Fruit fly (Drosophila melanogaster) whole organism, pupa: ENCODE data around the gene CG13999.

Source experiments
- CG12605 ChIP-seq: fragments of 200-800 bp; sonication (Bioruptor generic); IDR thresholded peaks from 2 replicates; pipeline ENCODE4 v1.3.6; 2022; ENCODE audit warnings: missing biosample characterization, missing genetic modification characterization
- CG15710 ChIP-seq: fragments of 200-800 bp; sonication (Bioruptor generic); optimal IDR thresholded peaks from 2 replicates; lab custom pipeline; 2018; ENCODE audit warnings: missing biosample characterization, mild to moderate bottlenecking, missing genetic modification characterization, moderate library complexity
- CG32121 ChIP-seq: fragments of 200-800 bp; sonication (Bioruptor generic); IDR thresholded peaks from 2 replicates; pipeline ENCODE4 v1.3.6; 2022; ENCODE audit warnings: missing biosample characterization, missing genetic modification characterization
- CG34367 ChIP-seq: fragments of 200-800 bp; sonication (Bioruptor generic); optimal IDR thresholded peaks from 2 replicates; lab custom pipeline; 2018; ENCODE audit warnings: missing biosample characterization, mild to moderate bottlenecking, missing genetic modification characterization
- CG8301 ChIP-seq: fragments of 200-800 bp; sonication (Bioruptor generic); optimal IDR thresholded peaks from 2 replicates; lab custom pipeline; 2018; ENCODE audit warnings: missing biosample characterization, mild to moderate bottlenecking, missing genetic modification characterization
- D1 ChIP-seq: fragments of 200-800 bp; sonication (Bioruptor generic); optimal IDR thresholded peaks from 2 replicates; lab custom pipeline; 2018; ENCODE audit warnings: missing biosample characterization, mild to moderate bottlenecking, missing genetic modification characterization, moderate library complexity
- EcR ChIP-seq: fragments of 200-800 bp; sonication (Bioruptor generic); optimal IDR thresholded peaks from 3 replicates; lab custom pipeline; 2019; ENCODE audit warnings: missing biosample characterization, missing genetic modification characterization, mild to moderate bottlenecking, moderate library complexity, missing genetic modification reagents
- Ets98B ChIP-seq: fragments of 200-800 bp; sonication (Bioruptor generic); IDR thresholded peaks from 2 replicates; pipeline ENCODE4 v1.3.6; 2022; ENCODE audit warnings: missing biosample characterization, missing genetic modification characterization
- Snoo ChIP-seq: fragments of 200-800 bp; sonication (Bioruptor generic); optimal IDR thresholded peaks from 3 replicates; lab custom pipeline; 2017; ENCODE audit warnings: missing biosample characterization, mild to moderate bottlenecking, missing genetic modification characterization, inconsistent platforms
- fd96Ca ChIP-seq: fragments of 200-800 bp; sonication (Bioruptor generic); IDR thresholded peaks from 3 replicates; pipeline ENCODE4 v1.3.6; 2022; ENCODE audit warnings: missing biosample characterization, missing genetic modification characterization
- rn ChIP-seq: fragments of 200-800 bp; sonication (Bioruptor generic); IDR thresholded peaks from 2 replicates; pipeline ENCODE4 v1.3.6; 2022; ENCODE audit warnings: missing biosample characterization, missing genetic modification characterization

- TF ChIP-seq EcR (peak; percentile 27), rn (GFP tag; lab: Robert Waterston, UW) (no peak), fd96Ca (0 out of 3 replicates have a peak, but pooled peaks have one; percentile 16), Ets98B (GFP tag; lab: Robert Waterston, UW) (peak; percentile 16; the same call in 1 of the 2 replicates), CG32121 (GFP tag; lab: Robert Waterston, UW) (no peak), CG12605 (GFP tag; lab: Robert Waterston, UW) (no peak), CG8301 (tag; lab: Kevin White, UChicago) (no peak), Snoo (no peak), D1 (tag; lab: Kevin White, UChicago) (no peak), CG15710 (tag; lab: Kevin White, UChicago) (no peak), CG34367 (no peak)
Measured at dm6 chr2L:5975025-5975539, 18.8 kb upstream of the CG13999 start.
